Worm (Caenorhabditis elegans) whole organism, L1 larva: Measurements from ENCODE around the gene F43B10.1.

Experiments
- C04F5.9 ChIP-seq: sonication (generic microtip); optimal IDR thresholded peaks from 2 replicates; lab custom pipeline; 2016; ENCODE audit warnings: missing genetic modification characterization, missing compliant biosample characterization
- C34B4.2 ChIP-seq: sonication (generic microtip); optimal IDR thresholded peaks from 2 replicates; lab custom pipeline; 2017; ENCODE audit warnings: mild to moderate bottlenecking, missing genetic modification characterization, missing compliant biosample characterization
- aha-1 ChIP-seq: fragments of 150-350 bp; optimal IDR thresholded peaks from 2 replicates; lab custom pipeline; 2014; ENCODE audit warnings: missing biosample characterization, missing genetic modification characterization
- alr-1 ChIP-seq: fragments of 200-800 bp; sonication (Bioruptor generic); optimal IDR thresholded peaks from 2 replicates; lab custom pipeline; 2018; ENCODE audit warnings: borderline replicate concordance, mild to moderate bottlenecking, missing genetic modification characterization, missing compliant biosample characterization
- ama-1 ChIP-seq: fragments of 150-350 bp; optimal IDR thresholded peaks from 2 replicates; lab custom pipeline; 2014
- blmp-1 ChIP-seq: fragments of 150-350 bp; optimal IDR thresholded peaks from 2 replicates; lab custom pipeline; 2014; ENCODE audit warnings: missing biosample characterization, missing genetic modification characterization
- ceh-8 ChIP-seq: fragments of 200-800 bp; sonication (Bioruptor generic); optimal IDR thresholded peaks from 2 replicates; lab custom pipeline; 2018; ENCODE audit warnings: mild to moderate bottlenecking, missing genetic modification characterization, moderate library complexity, missing compliant biosample characterization
- ceh-82 ChIP-seq, 3 experiments: fragments of 150-350 bp in 1 of 3; sonication (generic microtip) in 2 of 3; optimal IDR thresholded peaks; 2 replicates each; lab custom pipeline; 2014 to 2017; ENCODE audit warnings: missing biosample characterization in 3 of 3, missing genetic modification characterization in 3 of 3
- ceh-90 ChIP-seq: sonication (generic microtip); optimal IDR thresholded peaks from 2 replicates; lab custom pipeline; 2016; ENCODE audit warnings: missing genetic modification characterization, missing compliant biosample characterization
- dsc-1 ChIP-seq: sonication (generic microtip); optimal IDR thresholded peaks from 2 replicates; lab custom pipeline; 2016; ENCODE audit warnings: mild to moderate bottlenecking, missing genetic modification characterization, missing compliant biosample characterization
- efl-1 ChIP-seq, 4 experiments: fragments of 150-350 bp; optimal IDR thresholded peaks in 3 of 4; peaks in 1 of 4; 1 replicate in 1 of 4; 2 replicates in 3 of 4; lab custom pipeline; 2014; ENCODE audit warnings: missing biosample characterization in 2 of 4, missing genetic modification characterization in 2 of 4, missing genetic modification reagents in 2 of 4
- egl-13 ChIP-seq: sonication (generic microtip); optimal IDR thresholded peaks from 2 replicates; lab custom pipeline; 2016; ENCODE audit warnings: missing genotype, missing genetic modification reagents, missing genetic modification characterization, missing compliant biosample characterization
- egl-27 ChIP-seq, 2 experiments: fragments of 150-350 bp in 1 of 2; sonication (generic microtip); optimal IDR thresholded peaks; 3 replicates each; lab custom pipeline; 2017 to 2018; ENCODE audit warnings: missing biosample characterization in 2 of 2, missing genetic modification characterization in 2 of 2, missing genetic modification reagents in 2 of 2
- elt-3 ChIP-seq, 6 experiments: fragments of 150-350 bp in 1 of 6; sonication (generic microtip); optimal IDR thresholded peaks; 2 replicates each; lab custom pipeline; 2017 to 2018; ENCODE audit warnings: missing biosample characterization in 6 of 6, missing genetic modification characterization in 6 of 6, inconsistent platforms in 1 of 6
- ets-5 ChIP-seq: fragments of 200-800 bp; sonication (Bioruptor generic); IDR thresholded peaks from 2 replicates; pipeline ENCODE4 v1.3.6; 2022; ENCODE audit warnings: missing genetic modification characterization, missing compliant biosample characterization
- fkh-10 ChIP-seq: sonication (generic microtip); optimal IDR thresholded peaks from 2 replicates; lab custom pipeline; 2017; ENCODE audit warnings: missing biosample characterization, missing genetic modification reagents, missing genetic modification characterization
- fkh-8 ChIP-seq: sonication (generic microtip); optimal IDR thresholded peaks from 2 replicates; lab custom pipeline; 2016; ENCODE audit warnings: mild to moderate bottlenecking, missing genetic modification characterization, missing compliant biosample characterization
- grh-1 ChIP-seq: fragments of 200-800 bp; sonication (Bioruptor generic); IDR thresholded peaks from 2 replicates; pipeline ENCODE4 v1.3.6; 2022; ENCODE audit warnings: missing genetic modification reagents, missing genetic modification characterization, missing compliant biosample characterization
- hlh-4 ChIP-seq: sonication (generic microtip); optimal IDR thresholded peaks from 2 replicates; lab custom pipeline; 2016; ENCODE audit warnings: mild to moderate bottlenecking, missing genetic modification characterization, missing compliant biosample characterization
- hpl-2 ChIP-seq: fragments of 150-350 bp; optimal IDR thresholded peaks from 2 replicates; lab custom pipeline; 2014; ENCODE audit warnings: missing biosample characterization, missing genetic modification reagents, missing genetic modification characterization
- irx-1 ChIP-seq: sonication (generic microtip); optimal IDR thresholded peaks from 2 replicates; lab custom pipeline; 2016; ENCODE audit warnings: missing genetic modification characterization, missing compliant biosample characterization
- lin-13 ChIP-seq: fragments of 150-350 bp; optimal IDR thresholded peaks from 2 replicates; lab custom pipeline; 2014; ENCODE audit warnings: missing biosample characterization, missing genetic modification reagents, missing genetic modification characterization
- lin-14 ChIP-seq: fragments of 200-800 bp; sonication (Bioruptor generic); optimal IDR thresholded peaks from 2 replicates; lab custom pipeline; 2018; ENCODE audit warnings: mild to moderate bottlenecking, missing genetic modification characterization, moderate library complexity, missing compliant biosample characterization
- lin-35 ChIP-seq, 2 experiments: fragments of 150-350 bp; optimal IDR thresholded peaks; 2 replicates each; lab custom pipeline; 2014; ENCODE audit warnings: missing biosample characterization in 2 of 2, missing genetic modification characterization in 2 of 2, missing genetic modification reagents in 2 of 2
- lir-3 ChIP-seq: sonication (generic microtip); optimal IDR thresholded peaks from 2 replicates; lab custom pipeline; 2016; ENCODE audit warnings: mild to moderate bottlenecking, missing genetic modification characterization, moderate library complexity, missing compliant biosample characterization; ENCODE audit not compliant: poor library complexity
- lsy-2 ChIP-seq, 2 experiments: fragments of 150-350 bp; optimal IDR thresholded peaks; 2 replicates each; lab custom pipeline; 2014; ENCODE audit warnings: missing biosample characterization in 2 of 2, missing genetic modification characterization in 2 of 2
- mab-9 ChIP-seq: fragments of 200-800 bp; sonication (Bioruptor generic); IDR thresholded peaks from 2 replicates; pipeline ENCODE4 v1.3.6; 2022; ENCODE audit warnings: missing genetic modification reagents, missing genetic modification characterization, missing compliant biosample characterization
- mdl-1 ChIP-seq, 2 experiments: fragments of 150-350 bp; optimal IDR thresholded peaks; 2 replicates each; lab custom pipeline; 2014 to 2017; ENCODE audit warnings: missing biosample characterization in 2 of 2, missing genetic modification characterization in 2 of 2, inconsistent platforms in 1 of 2
- mep-1 ChIP-seq: fragments of 150-350 bp; optimal IDR thresholded peaks from 2 replicates; lab custom pipeline; 2014; ENCODE audit warnings: missing biosample characterization, missing genetic modification characterization
- nhr-11 ChIP-seq: fragments of 150-350 bp; optimal IDR thresholded peaks from 2 replicates; lab custom pipeline; 2014; ENCODE audit warnings: missing biosample characterization, missing genetic modification characterization
- nhr-12 ChIP-seq: sonication (generic microtip); optimal IDR thresholded peaks from 2 replicates; lab custom pipeline; 2017; ENCODE audit warnings: missing biosample characterization, missing genetic modification characterization
- nhr-20 ChIP-seq: sonication (generic microtip); optimal IDR thresholded peaks from 2 replicates; lab custom pipeline; 2016; ENCODE audit warnings: mild to moderate bottlenecking, missing genetic modification characterization, missing compliant biosample characterization
- nhr-47 ChIP-seq: sonication (generic microtip); optimal IDR thresholded peaks from 2 replicates; lab custom pipeline; 2016; ENCODE audit warnings: mild to moderate bottlenecking, missing genetic modification characterization, moderate library complexity, missing compliant biosample characterization
- nhr-71 ChIP-seq: sonication (generic microtip); optimal IDR thresholded peaks from 2 replicates; lab custom pipeline; 2016; ENCODE audit warnings: mild to moderate bottlenecking, missing genetic modification characterization, moderate library complexity, missing compliant biosample characterization
- nhr-76 ChIP-seq: sonication (generic microtip); optimal IDR thresholded peaks from 2 replicates; lab custom pipeline; 2017; ENCODE audit warnings: missing biosample characterization, missing genetic modification characterization
- nhr-77 ChIP-seq: fragments of 150-350 bp; optimal IDR thresholded peaks from 2 replicates; lab custom pipeline; 2014; ENCODE audit warnings: missing biosample characterization, missing genetic modification characterization
- nhr-85 ChIP-seq: sonication (generic microtip); peaks from one replicate; lab custom pipeline; 2016; ENCODE audit warnings: missing genetic modification characterization, inconsistent platforms, missing compliant biosample characterization
- nhr-90 ChIP-seq: sonication (generic microtip); optimal IDR thresholded peaks from 2 replicates; lab custom pipeline; 2016; ENCODE audit warnings: mild to moderate bottlenecking, missing genetic modification characterization, missing compliant biosample characterization; ENCODE audit not compliant: poor library complexity
- pax-3 ChIP-seq: fragments of 200-800 bp; sonication (Bioruptor generic); optimal IDR thresholded peaks from 2 replicates; lab custom pipeline; 2018; ENCODE audit warnings: mild to moderate bottlenecking, missing genetic modification characterization, moderate library complexity, missing compliant biosample characterization
- skn-1 ChIP-seq: fragments of 150-350 bp; optimal IDR thresholded peaks from 2 replicates; lab custom pipeline; 2014; ENCODE audit warnings: missing biosample characterization, missing genetic modification characterization
- snpc-4 ChIP-seq: fragments of 150-350 bp; optimal IDR thresholded peaks from 2 replicates; lab custom pipeline; 2014; ENCODE audit warnings: missing biosample characterization, missing genetic modification characterization
- snu-23 ChIP-seq: sonication (generic microtip); optimal IDR thresholded peaks from 2 replicates; lab custom pipeline; 2016; ENCODE audit warnings: missing genetic modification characterization, missing compliant biosample characterization
- sox-4 ChIP-seq: sonication (generic microtip); optimal IDR thresholded peaks from 2 replicates; lab custom pipeline; 2016; ENCODE audit warnings: missing genetic modification characterization, missing compliant biosample characterization
- sup-37 ChIP-seq: fragments of 200-800 bp; sonication (Bioruptor generic); optimal IDR thresholded peaks from 2 replicates; lab custom pipeline; 2018; ENCODE audit warnings: mild to moderate bottlenecking, missing genetic modification characterization, missing compliant biosample characterization
- tbx-2 ChIP-seq: sonication (generic microtip); optimal IDR thresholded peaks from 2 replicates; lab custom pipeline; 2016; ENCODE audit warnings: missing genetic modification characterization, missing compliant biosample characterization
- unc-130 ChIP-seq: fragments of 150-350 bp; optimal IDR thresholded peaks from 2 replicates; lab custom pipeline; 2017; ENCODE audit warnings: missing biosample characterization, missing genetic modification characterization, inconsistent platforms
- unc-30 ChIP-seq: sonication (generic microtip); optimal IDR thresholded peaks from 2 replicates; lab custom pipeline; 2017; ENCODE audit warnings: missing biosample characterization, missing genetic modification characterization
- unc-62 ChIP-seq: fragments of 150-350 bp; optimal IDR thresholded peaks from 2 replicates; lab custom pipeline; 2014; ENCODE audit warnings: missing biosample characterization, missing genetic modification reagents, missing genetic modification characterization
- unc-86 ChIP-seq: sonication (generic microtip); optimal IDR thresholded peaks from 2 replicates; lab custom pipeline; 2016; ENCODE audit warnings: missing genetic modification characterization, missing compliant biosample characterization
- unc-98 ChIP-seq: fragments of 200-800 bp; sonication (Bioruptor generic); IDR thresholded peaks from 2 replicates; pipeline ENCODE4 v1.3.6; 2022; ENCODE audit warnings: missing genetic modification characterization, missing compliant biosample characterization
- vab-15 ChIP-seq: sonication (generic microtip); optimal IDR thresholded peaks from 2 replicates; lab custom pipeline; 2017; ENCODE audit warnings: missing genotype, mild to moderate bottlenecking, missing genetic modification characterization, missing compliant biosample characterization
- zag-1 ChIP-seq: fragments of 150-350 bp; optimal IDR thresholded peaks from 2 replicates; lab custom pipeline; 2014; ENCODE audit warnings: missing biosample characterization, missing genetic modification characterization
- ztf-11 ChIP-seq, 2 experiments: sonication (generic microtip); optimal IDR thresholded peaks; 2 replicates each; lab custom pipeline; 2016 to 2017; ENCODE audit warnings: missing genetic modification characterization in 2 of 2, missing biosample characterization in 1 of 2, missing compliant biosample characterization in 1 of 2

Gene F43B10.1

DNA sequence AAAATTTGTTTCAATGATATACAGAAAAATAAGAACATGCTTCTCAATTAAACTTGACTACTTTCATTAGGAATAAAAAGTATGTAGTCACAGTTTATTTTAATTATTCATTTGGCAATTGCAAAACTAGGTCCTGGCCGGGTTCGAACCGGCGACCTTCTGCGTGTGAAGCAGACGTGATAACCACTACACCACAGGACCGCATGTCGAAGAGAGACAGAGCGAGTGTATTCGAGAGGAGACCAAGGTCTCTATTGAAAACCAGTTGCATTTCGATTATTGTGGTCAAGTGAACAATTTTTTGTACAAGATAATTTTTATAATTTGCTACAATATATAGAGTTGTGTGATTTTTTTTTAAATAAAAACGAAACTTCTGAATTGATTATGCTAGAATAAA is 71.8 kb downstream of the F43B10.1 start (continued):
- TF ChIP-seq nhr-90 (tag; lab: Kevin White, UChicago) = peak; percentile 78
- no peak for TF ChIP-seq alr-1 (tag; lab: Kevin White, UChicago)
- TF ChIP-seq ets-5 (GFP tag; lab: Robert Waterston, UW) = no peak
- TF ChIP-seq egl-27 (tag; optimal IDR thresholded peaks at IDR 0.05; lab: Kevin White, UChicago) = no peak
- TF ChIP-seq blmp-1 (tag; lab: Kevin White, UChicago) = peak; percentile 26
- TF ChIP-seq mdl-1 (tag; optimal IDR thresholded peaks at IDR 0.05; lab: Kevin White, UChicago) = peak in 1 of 2 experiments; percentile 76
- TF ChIP-seq unc-86 (tag; lab: Kevin White, UChicago) = peak; percentile 28
- no peak for TF ChIP-seq ama-1 (lab: Kevin White, UChicago)
- TF ChIP-seq lin-14 (GFP tag; lab: Kevin White, UChicago) = peak; percentile 70
- peak; percentile 28 for TF ChIP-seq egl-13 (tag; lab: Kevin White, UChicago)
- TF ChIP-seq C04F5.9 = no peak
- peak; percentile 55 for TF ChIP-seq sox-4 (tag; lab: Kevin White, UChicago)
- no peak for TF ChIP-seq ceh-8 (GFP tag; lab: Kevin White, UChicago)
- peak; percentile 26 to 72 for TF ChIP-seq lin-35 (GFP tag; optimal IDR thresholded peaks at IDR 0.05; lab: Kevin White, UChicago)
- peak; percentile 87 for TF ChIP-seq snu-23 (GFP tag; lab: Kevin White, UChicago)
- TF ChIP-seq pax-3 = peak; percentile 26
- TF ChIP-seq nhr-20 = peak; percentile 78
- no peak for TF ChIP-seq hlh-4 (tag; lab: Kevin White, UChicago)
- no peak for TF ChIP-seq mab-9 (GFP tag; lab: Robert Waterston, UW)
- TF ChIP-seq fkh-10 (GFP tag; lab: Kevin White, UChicago) = peak; percentile 51
- peak; percentile 28 for TF ChIP-seq efl-1 (optimal IDR thresholded peaks at IDR 0.05; lab: Kevin White, UChicago)
- peak in 1 of 2 experiments; percentile 83 for TF ChIP-seq efl-1 (GFP tag; optimal IDR thresholded peaks at IDR 0.05 in 1 of 2; lab: Kevin White, UChicago)
- peak; percentile 15 for TF ChIP-seq snpc-4 (tag; lab: Kevin White, UChicago)
- no peak for TF ChIP-seq ceh-90 (tag; lab: Kevin White, UChicago)
- no peak for TF ChIP-seq nhr-11 (tag; lab: Kevin White, UChicago)
- peak in 1 of 6 experiments; percentile 70 for TF ChIP-seq elt-3 (tag; optimal IDR thresholded peaks at IDR 0.05; lab: Kevin White, UChicago)
- no peak for TF ChIP-seq aha-1 (tag; lab: Kevin White, UChicago)
- TF ChIP-seq C34B4.2 (tag; lab: Kevin White, UChicago) = no peak
- no peak for TF ChIP-seq unc-98 (GFP tag; lab: Robert Waterston, UW)
- peak; percentile 33 to 61 for TF ChIP-seq lsy-2 (tag; optimal IDR thresholded peaks at IDR 0.05; lab: Kevin White, UChicago)
- peak; percentile 61 for TF ChIP-seq nhr-77
- TF ChIP-seq nhr-85 = peak; percentile 63
- peak; percentile 14 for TF ChIP-seq unc-130 (tag; lab: Kevin White, UChicago)
- no peak for TF ChIP-seq nhr-12 (tag; lab: Kevin White, UChicago)
- no peak for TF ChIP-seq vab-15 (tag; lab: Kevin White, UChicago)
- peak; percentile 81 for TF ChIP-seq mep-1 (tag; lab: Kevin White, UChicago)
- TF ChIP-seq fkh-8 (tag; lab: Kevin White, UChicago) = peak; percentile 64
- peak; percentile 52 for TF ChIP-seq irx-1 (tag; lab: Kevin White, UChicago)
- peak in 1 of 2 experiments; percentile 19 for TF ChIP-seq ztf-11 (tag; optimal IDR thresholded peaks at IDR 0.05; lab: Kevin White, UChicago)
- TF ChIP-seq ceh-82 (tag; optimal IDR thresholded peaks at IDR 0.05; lab: Kevin White, UChicago) = peak; percentile 38 to 54 (median 46)
- no peak for TF ChIP-seq hpl-2
- peak; percentile 78 for TF ChIP-seq nhr-71 (tag; lab: Kevin White, UChicago)
- TF ChIP-seq zag-1 (tag; lab: Kevin White, UChicago) = no peak
- no peak for TF ChIP-seq nhr-76 (tag; lab: Kevin White, UChicago)
- no peak for TF ChIP-seq sup-37 (GFP tag; lab: Kevin White, UChicago)
- no peak for TF ChIP-seq unc-62
- peak; percentile 53 for TF ChIP-seq skn-1 (tag; lab: Kevin White, UChicago)
- peak; percentile 64 for TF ChIP-seq tbx-2 (tag; lab: Kevin White, UChicago)
- TF ChIP-seq lir-3 (tag; lab: Kevin White, UChicago) = peak; percentile 63
- no peak for TF ChIP-seq lin-13 (GFP tag; lab: Kevin White, UChicago)
- peak; percentile 66 for TF ChIP-seq grh-1
- TF ChIP-seq unc-30 (tag; lab: Kevin White, UChicago) = no peak
- TF ChIP-seq nhr-47 = peak; percentile 80
- peak; percentile 76 for TF ChIP-seq dsc-1 (tag; lab: Kevin White, UChicago)
